Fruit fly (Drosophila melanogaster): ENCODE results near the gene CG14995.

CG14995 gene

dm6 chr3L:4117493-4117892, 14.4 kb upstream of the CG14995 start:
- TF ChIP-seq fd96Ca (GFP tag; IDR thresholded peaks at IDR 0.05) (no peak), CG8301 (tag; optimal IDR thresholded peaks at IDR 0.05) (no peak), CG4496 (GFP tag; IDR thresholded peaks at IDR 0.05) (no peak), Pif1B (GFP tag; optimal IDR thresholded peaks at IDR 0.05) (no peak), EcR (GFP tag; optimal IDR thresholded peaks at IDR 0.05) (no peak), CG13204 (GFP tag; optimal IDR thresholded peaks at IDR 0.05) (no peak), CG17806 (tag; optimal IDR thresholded peaks at IDR 0.05) (no peak), D1 (tag; optimal IDR thresholded peaks at IDR 0.05) (no peak), CG9948 (tag; optimal IDR thresholded peaks at IDR 0.05) (no peak), Pif1A (GFP tag; optimal IDR thresholded peaks at IDR 0.05) (no peak), gl (tag; optimal IDR thresholded peaks at IDR 0.05) (no peak), CG10348 (GFP tag; IDR thresholded peaks at IDR 0.05) (no peak), CG15710 (tag; optimal IDR thresholded peaks at IDR 0.05) (no peak), CG12605 (GFP tag; IDR thresholded peaks at IDR 0.05) (no peak), CG32121 (GFP tag; IDR thresholded peaks at IDR 0.05) (no peak), rn (GFP tag; IDR thresholded peaks at IDR 0.05) (no peak)

dm6 chr3L:4116490-4117367, 13.7 kb upstream of the CG14995 start:
- no peak for TF ChIP-seq Pif1A (GFP tag; optimal IDR thresholded peaks at IDR 0.05)
- TF ChIP-seq EcR (GFP tag; optimal IDR thresholded peaks at IDR 0.05), result peak; percentile 63
- TF ChIP-seq CG4496 (GFP tag; IDR thresholded peaks at IDR 0.05), result peak; percentile 43; the same call in 1 of the 3 replicates
- peak; percentile 46; the same call in 1 of the 2 replicates for TF ChIP-seq Ets98B (GFP tag; IDR thresholded peaks at IDR 0.05)
- peak; percentile 40 for TF ChIP-seq CG8301 (tag; optimal IDR thresholded peaks at IDR 0.05)
- TF ChIP-seq CG9948 (tag; optimal IDR thresholded peaks at IDR 0.05), result peak; percentile 8
- TF ChIP-seq CG15710 (tag; optimal IDR thresholded peaks at IDR 0.05), result no peak
- peak; percentile 36 for TF ChIP-seq CG17806 (tag; optimal IDR thresholded peaks at IDR 0.05)
- peak; percentile 59; the same call in 1 of the 2 replicates for TF ChIP-seq CG32121 (GFP tag; IDR thresholded peaks at IDR 0.05)
- TF ChIP-seq CG12605 (GFP tag; IDR thresholded peaks at IDR 0.05), result peak; percentile 36; the same call in 1 of the 2 replicates
- no peak for TF ChIP-seq CG14655 (GFP tag; optimal IDR thresholded peaks at IDR 0.05)
- TF ChIP-seq CG8159 (tag; optimal IDR thresholded peaks at IDR 0.05), result peak; percentile 47

- no peak for TF ChIP-seq CG14655 (GFP tag; optimal IDR thresholded peaks at IDR 0.05)
- TF ChIP-seq EcR (GFP tag; optimal IDR thresholded peaks at IDR 0.05), result no peak
- TF ChIP-seq CG13204 (GFP tag; optimal IDR thresholded peaks at IDR 0.05), result no peak
- TF ChIP-seq gl (tag; optimal IDR thresholded peaks at IDR 0.05), result no peak
- TF ChIP-seq CG4496 (GFP tag; IDR thresholded peaks at IDR 0.05), result no peak
- TF ChIP-seq CG8159 (tag; optimal IDR thresholded peaks at IDR 0.05), result no peak
- TF ChIP-seq D1 (tag; optimal IDR thresholded peaks at IDR 0.05), result no peak
- no peak for TF ChIP-seq Pif1A (GFP tag; optimal IDR thresholded peaks at IDR 0.05)
- no peak for TF ChIP-seq fd96Ca (GFP tag; IDR thresholded peaks at IDR 0.05)
- no peak for TF ChIP-seq CG17806 (tag; optimal IDR thresholded peaks at IDR 0.05)
- no peak for TF ChIP-seq Ets98B (GFP tag; IDR thresholded peaks at IDR 0.05)
- no peak for TF ChIP-seq CG9948 (tag; optimal IDR thresholded peaks at IDR 0.05)
- no peak for TF ChIP-seq Pif1B (GFP tag; optimal IDR thresholded peaks at IDR 0.05)
- no peak for TF ChIP-seq CG34367 (tag; optimal IDR thresholded peaks at IDR 0.05)
These were observed 12.6 kb upstream of the CG14995 start for dm6 chr3L:4115701-4116100.

- no peak for TF ChIP-seq CG14655 (GFP tag; optimal IDR thresholded peaks at IDR 0.05)
- TF ChIP-seq CG13204 (GFP tag; optimal IDR thresholded peaks at IDR 0.05), result no peak
- TF ChIP-seq CG9948 (tag; optimal IDR thresholded peaks at IDR 0.05), result no peak
- TF ChIP-seq CG32121 (GFP tag; IDR thresholded peaks at IDR 0.05), result no peak
- TF ChIP-seq CG8159 (tag; optimal IDR thresholded peaks at IDR 0.05), result no peak
- no peak for TF ChIP-seq D1 (tag; optimal IDR thresholded peaks at IDR 0.05)
- TF ChIP-seq Snoo (tag; optimal IDR thresholded peaks at IDR 0.05), result no peak
- no peak for TF ChIP-seq fd96Ca (GFP tag; IDR thresholded peaks at IDR 0.05)
- TF ChIP-seq gl (tag; optimal IDR thresholded peaks at IDR 0.05), result no peak
- no peak for TF ChIP-seq CG8301 (tag; optimal IDR thresholded peaks at IDR 0.05)
- no peak for TF ChIP-seq CG15710 (tag; optimal IDR thresholded peaks at IDR 0.05)
- no peak for TF ChIP-seq CG17806 (tag; optimal IDR thresholded peaks at IDR 0.05)
- no peak for TF ChIP-seq Pif1A (GFP tag; optimal IDR thresholded peaks at IDR 0.05)
- TF ChIP-seq Pif1B (GFP tag; optimal IDR thresholded peaks at IDR 0.05), result no peak
- no peak for TF ChIP-seq EcR (GFP tag; optimal IDR thresholded peaks at IDR 0.05)
- no peak for TF ChIP-seq CG34367 (tag; optimal IDR thresholded peaks at IDR 0.05)
- TF ChIP-seq CG12605 (GFP tag; IDR thresholded peaks at IDR 0.05), result no peak
- TF ChIP-seq rn (GFP tag; IDR thresholded peaks at IDR 0.05), result no peak
These were observed 12.1 kb upstream of the CG14995 start for dm6 chr3L:4115107-4115506.

dm6 chr3L:4113998-4114397, 10.9 kb upstream of the CG14995 start:
- no peak for TF ChIP-seq CG8301 (tag; optimal IDR thresholded peaks at IDR 0.05)
- no peak for TF ChIP-seq CG8159 (tag; optimal IDR thresholded peaks at IDR 0.05)
- TF ChIP-seq CG4496 (GFP tag; IDR thresholded peaks at IDR 0.05), result no peak
- TF ChIP-seq CG9948 (tag; optimal IDR thresholded peaks at IDR 0.05), result no peak
- no peak for TF ChIP-seq rn (GFP tag; IDR thresholded peaks at IDR 0.05)
- TF ChIP-seq fd96Ca (GFP tag; IDR thresholded peaks at IDR 0.05), result no peak
- no peak for TF ChIP-seq CG13204 (GFP tag; optimal IDR thresholded peaks at IDR 0.05)
- TF ChIP-seq Snoo (tag; optimal IDR thresholded peaks at IDR 0.05), result no peak
- TF ChIP-seq CG32121 (GFP tag; IDR thresholded peaks at IDR 0.05), result no peak
- TF ChIP-seq Pif1A (GFP tag; optimal IDR thresholded peaks at IDR 0.05), result no peak
- TF ChIP-seq gl (tag; optimal IDR thresholded peaks at IDR 0.05), result no peak
- no peak for TF ChIP-seq CG14655 (GFP tag; optimal IDR thresholded peaks at IDR 0.05)
- TF ChIP-seq CG34367 (tag; optimal IDR thresholded peaks at IDR 0.05), result no peak
- no peak for TF ChIP-seq Ets98B (GFP tag; IDR thresholded peaks at IDR 0.05)
- no peak for TF ChIP-seq CG15710 (tag; optimal IDR thresholded peaks at IDR 0.05)
- TF ChIP-seq CG10348 (GFP tag; IDR thresholded peaks at IDR 0.05), result no peak
- no peak for TF ChIP-seq EcR (GFP tag; optimal IDR thresholded peaks at IDR 0.05)
- no peak for TF ChIP-seq D1 (tag; optimal IDR thresholded peaks at IDR 0.05)
- TF ChIP-seq CG17806 (tag; optimal IDR thresholded peaks at IDR 0.05), result no peak
